Fruit fly (Drosophila melanogaster) whole organism, embryonic: ENCODE measurements around the gene CG5727.

Experiments used
- Ada2b ChIP-seq: fragments of 200-800 bp; sonication (Bioruptor generic); IDR thresholded peaks from 2 replicates; pipeline ENCODE4 v1.3.6; 2022; ENCODE audit warnings: missing biosample characterization, missing genetic modification characterization
- Antp ChIP-seq: fragments of 200-800 bp; sonication (Bioruptor generic); optimal IDR thresholded peaks from 3 replicates; lab custom pipeline; 2016; ENCODE audit warnings: missing biosample characterization, missing genetic modification characterization
- Atf-2 ChIP-seq: fragments of 200-800 bp; sonication (Bioruptor generic); optimal IDR thresholded peaks from 2 replicates; lab custom pipeline; 2016; ENCODE audit warnings: missing biosample characterization, missing genetic modification characterization
- Atf6 ChIP-seq: fragments of 200-800 bp; sonication (Bioruptor generic); IDR thresholded peaks from 2 replicates; pipeline ENCODE4 v1.3.6; 2022; ENCODE audit warnings: missing biosample characterization, missing genetic modification characterization
- Awh ChIP-seq: fragments of 200-800 bp; sonication (Bioruptor generic); IDR thresholded peaks from 2 replicates; pipeline ENCODE4, ENCODE4 v1.3.6; 2022; ENCODE audit warnings: missing biosample characterization, missing genetic modification characterization
- Blimp-1 ChIP-seq: fragments of 200-800 bp; sonication (Bioruptor generic); optimal IDR thresholded peaks from 3 replicates; lab custom pipeline; 2018; ENCODE audit warnings: missing biosample characterization, missing genetic modification characterization, mild to moderate bottlenecking, moderate library complexity, missing genetic modification reagents
- CG10543 ChIP-seq: fragments of 200-800 bp; sonication (Bioruptor generic); optimal IDR thresholded peaks from 3 replicates; lab custom pipeline; 2017; ENCODE audit warnings: missing biosample characterization, mild to moderate bottlenecking, missing genetic modification characterization, moderate library complexity
- CG12942 ChIP-seq: fragments of 200-800 bp; sonication (Bioruptor generic); optimal IDR thresholded peaks from 3 replicates; lab custom pipeline; 2016; ENCODE audit warnings: missing biosample characterization, missing genetic modification characterization
- CG14710 ChIP-seq: fragments of 200-800 bp; sonication (Bioruptor generic); optimal IDR thresholded peaks from 3 replicates; lab custom pipeline; 2019; ENCODE audit warnings: missing biosample characterization, mild to moderate bottlenecking, missing genetic modification characterization, moderate library complexity
- CG15269 ChIP-seq: fragments of 200-800 bp; sonication (Bioruptor generic); optimal IDR thresholded peaks from 2 replicates; lab custom pipeline; 2018; ENCODE audit warnings: missing biosample characterization, mild to moderate bottlenecking, missing genetic modification characterization, moderate library complexity
- CG17361 ChIP-seq: fragments of 200-800 bp; sonication (Bioruptor generic); IDR thresholded peaks from 3 replicates; pipeline ENCODE4 v1.3.6; 2022; ENCODE audit warnings: missing biosample characterization, missing genetic modification characterization
- CG2129 ChIP-seq: fragments of 200-800 bp; sonication (Bioruptor generic); IDR thresholded peaks from 2 replicates; pipeline ENCODE4 v1.3.6; 2022; ENCODE audit warnings: missing biosample characterization, missing genetic modification characterization; ENCODE audit not compliant: partially characterized antibody
- CG30020 ChIP-seq: fragments of 200-800 bp; optimal IDR thresholded peaks from 2 replicates; lab custom pipeline; 2019; ENCODE audit warnings: missing biosample characterization, mild to moderate bottlenecking, missing genetic modification characterization, moderate library complexity
- CG30403 ChIP-seq: fragments of 200-800 bp; sonication (Bioruptor generic); optimal IDR thresholded peaks from 3 replicates; lab custom pipeline; 2016; ENCODE audit warnings: missing biosample characterization, missing genetic modification characterization
- CG32772 ChIP-seq: fragments of 200-800 bp; sonication (Bioruptor generic); IDR thresholded peaks from 2 replicates; pipeline ENCODE4 v1.3.6; 2022; ENCODE audit warnings: missing biosample characterization, missing genetic modification characterization
- CG34422 ChIP-seq: fragments of 200-800 bp; sonication (Bioruptor generic); IDR thresholded peaks from 3 replicates; pipeline ENCODE4 v1.3.6; 2022; ENCODE audit warnings: missing biosample characterization, missing genetic modification characterization
- CG4617 ChIP-seq: fragments of 200-800 bp; sonication (Bioruptor generic); optimal IDR thresholded peaks from 3 replicates; lab custom pipeline; 2016; ENCODE audit warnings: missing biosample characterization, missing genetic modification characterization, borderline replicate concordance
- CG8089 ChIP-seq: fragments of 200-800 bp; sonication (Bioruptor generic); optimal IDR thresholded peaks from 3 replicates; lab custom pipeline; 2016; ENCODE audit warnings: missing biosample characterization, missing genetic modification characterization
- CG8924 ChIP-seq: fragments of 200-800 bp; optimal IDR thresholded peaks from 3 replicates; lab custom pipeline; 2019; ENCODE audit warnings: missing biosample characterization, mild to moderate bottlenecking, missing genetic modification characterization, moderate library complexity
- Dbx ChIP-seq: fragments of 200-800 bp; sonication (Bioruptor generic); IDR thresholded peaks from 3 replicates; pipeline ENCODE4 v1.3.6; 2022; ENCODE audit warnings: missing biosample characterization, missing genetic modification characterization
- Doc3 ChIP-seq: fragments of 200-800 bp; sonication (Bioruptor generic); IDR thresholded peaks from 3 replicates; pipeline ENCODE4 v1.3.6; 2022; ENCODE audit warnings: missing biosample characterization, missing genetic modification characterization; ENCODE audit not compliant: partially characterized antibody
- Dp ChIP-seq: fragments of 200-800 bp; sonication (Bioruptor generic); optimal IDR thresholded peaks from 2 replicates; lab custom pipeline; 2018; ENCODE audit warnings: missing biosample characterization, mild to moderate bottlenecking, missing genetic modification characterization, moderate library complexity
- Eip74EF ChIP-seq, 2 experiments: fragments of 200-800 bp in 1 of 2; fragments of >200 bp in 1 of 2; sonication (Bioruptor generic) in 1 of 2; optimal IDR thresholded peaks; 2 replicates each; lab custom pipeline; 2017 to 2019; ENCODE audit warnings: missing biosample characterization in 2 of 2, missing genetic modification characterization in 2 of 2, mild to moderate bottlenecking in 1 of 2, moderate library complexity in 1 of 2
- H2.0 ChIP-seq: fragments of 200-800 bp; sonication (Bioruptor generic); IDR thresholded peaks from 2 replicates; pipeline ENCODE4 v1.3.6; 2022; ENCODE audit warnings: missing biosample characterization, missing genetic modification characterization
- MESR4 ChIP-seq: fragments of 200-800 bp; sonication (Bioruptor generic); optimal IDR thresholded peaks from 2 replicates; lab custom pipeline; 2018; ENCODE audit warnings: missing biosample characterization, mild to moderate bottlenecking, missing genetic modification characterization, moderate library complexity
- Max ChIP-seq: fragments of 200-800 bp; sonication (Bioruptor generic); optimal IDR thresholded peaks from 2 replicates; lab custom pipeline; 2016; ENCODE audit warnings: missing biosample characterization, mild to moderate bottlenecking, missing genetic modification characterization
- Opbp ChIP-seq: fragments of 200-800 bp; sonication (Bioruptor generic); IDR thresholded peaks from 3 replicates; pipeline ENCODE4 v1.3.6; 2022; ENCODE audit warnings: missing biosample characterization, missing genetic modification characterization; ENCODE audit not compliant: partially characterized antibody
- YL-1 ChIP-seq: fragments of 200-800 bp; sonication (Bioruptor generic); optimal IDR thresholded peaks from 3 replicates; lab custom pipeline; 2017; ENCODE audit warnings: missing biosample characterization, mild to moderate bottlenecking, missing genetic modification characterization
- bigmax ChIP-seq: fragments of 200-800 bp; sonication (Bioruptor generic); optimal IDR thresholded peaks from 2 replicates; lab custom pipeline; 2018; ENCODE audit warnings: missing biosample characterization, mild to moderate bottlenecking, missing genetic modification characterization
- bsh ChIP-seq, 2 experiments: fragments of 200-800 bp; sonication (Bioruptor generic); optimal IDR thresholded peaks; 2 replicates each; lab custom pipeline; 2017 to 2018; ENCODE audit warnings: mild to moderate bottlenecking in 2 of 2, missing biosample characterization in 2 of 2, missing genetic modification characterization in 2 of 2, moderate library complexity in 1 of 2
- chm ChIP-seq: fragments of 200-800 bp; sonication (Bioruptor generic); IDR thresholded peaks from 2 replicates; pipeline ENCODE4 v1.3.6; 2022; ENCODE audit warnings: missing biosample characterization, missing genetic modification characterization
- danr ChIP-seq: fragments of 200-800 bp; sonication (Bioruptor generic); IDR thresholded peaks from 2 replicates; pipeline ENCODE4 v1.3.6; 2022; ENCODE audit warnings: missing biosample characterization, missing genetic modification characterization
- disco-r ChIP-seq: fragments of 200-800 bp; sonication (Bioruptor generic); optimal IDR thresholded peaks from 2 replicates; lab custom pipeline; 2016; ENCODE audit warnings: missing biosample characterization, missing genetic modification characterization
- eve ChIP-seq, 2 experiments: fragments of >200 bp; optimal IDR thresholded peaks; 2 replicates each; lab custom pipeline; 2017; ENCODE audit warnings: missing biosample characterization in 2 of 2, missing genetic modification characterization in 2 of 2
- gcm2 ChIP-seq: fragments of 200-800 bp; sonication (Bioruptor generic); optimal IDR thresholded peaks from 2 replicates; lab custom pipeline; 2016; ENCODE audit warnings: missing biosample characterization, missing genetic modification characterization
- h ChIP-seq: fragments of >200 bp; optimal IDR thresholded peaks from 2 replicates; lab custom pipeline; 2017
- lbe ChIP-seq: fragments of 200-800 bp; sonication (Bioruptor generic); optimal IDR thresholded peaks from 2 replicates; lab custom pipeline; 2016; ENCODE audit warnings: missing biosample characterization, mild to moderate bottlenecking, missing genetic modification characterization
- nerfin-1 ChIP-seq: fragments of 200-800 bp; sonication (Bioruptor generic); optimal IDR thresholded peaks from 3 replicates; lab custom pipeline; 2019; ENCODE audit warnings: missing biosample characterization, mild to moderate bottlenecking, missing genetic modification characterization, moderate library complexity
- oc ChIP-seq: fragments of 200-800 bp; sonication (Bioruptor generic); optimal IDR thresholded peaks from 2 replicates; lab custom pipeline; 2018; ENCODE audit warnings: missing biosample characterization, mild to moderate bottlenecking, missing genetic modification characterization, moderate library complexity
- p53 ChIP-seq: fragments of 200-800 bp; sonication (Bioruptor generic); optimal IDR thresholded peaks from 2 replicates; lab custom pipeline; 2016; ENCODE audit warnings: missing biosample characterization, missing genetic modification characterization
- prd ChIP-seq, 3 experiments: fragments of >200 bp in 2 of 3; fragments of 200-800 bp in 1 of 3; sonication (Bioruptor generic) in 1 of 3; optimal IDR thresholded peaks in 2 of 3; IDR thresholded peaks in 1 of 3; 2 replicates in 2 of 3; 3 replicates in 1 of 3; pipeline versions ENCODE4 v1.3.6 to Lab custom; 2017 to 2022; ENCODE audit warnings: missing biosample characterization in 1 of 3, missing genetic modification characterization in 1 of 3
- sens ChIP-seq: fragments of 200-800 bp; sonication (Bioruptor generic); peaks from one replicate; lab custom pipeline; 2016; ENCODE audit warnings: missing biosample characterization, missing genetic modification characterization
- sima ChIP-seq: fragments of 200-800 bp; sonication (Bioruptor generic); optimal IDR thresholded peaks from 2 replicates; lab custom pipeline; 2016; ENCODE audit warnings: missing biosample characterization, missing genetic modification characterization
- sr ChIP-seq: fragments of 200-800 bp; sonication (Bioruptor generic); IDR thresholded peaks from 3 replicates; pipeline ENCODE4 v1.3.6; 2022; ENCODE audit warnings: missing biosample characterization, missing genetic modification characterization
- trem ChIP-seq: fragments of 200-800 bp; optimal IDR thresholded peaks from 3 replicates; lab custom pipeline; 2019; ENCODE audit warnings: missing biosample characterization, mild to moderate bottlenecking, missing genetic modification characterization, moderate library complexity
- unc-4 ChIP-seq: fragments of 200-800 bp; sonication (Bioruptor generic); IDR thresholded peaks from 2 replicates; pipeline ENCODE4 v1.3.6; 2022; ENCODE audit warnings: missing biosample characterization, missing genetic modification characterization; ENCODE audit not compliant: partially characterized antibody
- unpg ChIP-seq: fragments of 200-800 bp; sonication (Bioruptor generic); optimal IDR thresholded peaks from 3 replicates; lab custom pipeline; 2018; ENCODE audit warnings: missing biosample characterization, mild to moderate bottlenecking, missing genetic modification characterization, moderate library complexity
- vvl ChIP-seq: fragments of 200-800 bp; sonication (Bioruptor generic); IDR thresholded peaks from 2 replicates; pipeline ENCODE4 v1.3.6; 2022; ENCODE audit warnings: missing biosample characterization, missing genetic modification characterization

CG5727 gene

DNA sequence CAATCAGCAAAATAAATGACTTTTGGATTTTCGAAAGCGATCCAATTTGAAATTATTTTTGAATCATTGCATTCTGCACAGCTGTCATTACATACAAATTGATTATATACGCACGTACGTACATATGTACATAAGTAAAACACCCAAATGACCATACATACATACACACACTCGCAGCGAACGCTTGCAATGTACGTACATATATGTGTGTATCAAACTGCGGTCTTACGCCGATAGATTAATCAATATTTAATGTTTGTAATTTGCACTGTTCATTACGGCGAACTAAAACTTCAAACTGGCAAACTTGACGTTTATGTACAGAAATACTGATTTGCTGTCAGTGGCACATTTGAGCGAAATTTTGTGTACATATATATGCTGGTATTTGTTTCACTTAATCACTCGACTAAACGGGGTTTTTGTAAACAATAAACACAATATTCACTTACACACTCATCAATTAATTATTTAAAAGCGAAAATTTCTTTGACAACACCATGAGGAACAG lies 15.8 kb upstream of the CG5727 start (continued):
- TF ChIP-seq Eip74EF (GFP tag; optimal IDR thresholded peaks at IDR 0.05; lab: Kevin White, UChicago) (no peak), MESR4 (GFP tag; lab: Kevin White, UChicago) (peak; percentile 67), nerfin-1 (peak; percentile 42), Doc3 (GFP tag; lab: Robert Waterston, UW) (no peak), prd (optimal IDR thresholded peaks at IDR 0.05; lab: Kevin White, UChicago) (no peak), prd (GFP tag; IDR thresholded peaks at IDR 0.05; lab: Robert Waterston, UW) (no peak), Ada2b (GFP tag; lab: Robert Waterston, UW) (no peak), sens (GFP tag; lab: Kevin White, UChicago) (peak; percentile 14), CG8089 (no peak)
- TF ChIP-seq, all 482 proteins: peak for 8

DNA sequence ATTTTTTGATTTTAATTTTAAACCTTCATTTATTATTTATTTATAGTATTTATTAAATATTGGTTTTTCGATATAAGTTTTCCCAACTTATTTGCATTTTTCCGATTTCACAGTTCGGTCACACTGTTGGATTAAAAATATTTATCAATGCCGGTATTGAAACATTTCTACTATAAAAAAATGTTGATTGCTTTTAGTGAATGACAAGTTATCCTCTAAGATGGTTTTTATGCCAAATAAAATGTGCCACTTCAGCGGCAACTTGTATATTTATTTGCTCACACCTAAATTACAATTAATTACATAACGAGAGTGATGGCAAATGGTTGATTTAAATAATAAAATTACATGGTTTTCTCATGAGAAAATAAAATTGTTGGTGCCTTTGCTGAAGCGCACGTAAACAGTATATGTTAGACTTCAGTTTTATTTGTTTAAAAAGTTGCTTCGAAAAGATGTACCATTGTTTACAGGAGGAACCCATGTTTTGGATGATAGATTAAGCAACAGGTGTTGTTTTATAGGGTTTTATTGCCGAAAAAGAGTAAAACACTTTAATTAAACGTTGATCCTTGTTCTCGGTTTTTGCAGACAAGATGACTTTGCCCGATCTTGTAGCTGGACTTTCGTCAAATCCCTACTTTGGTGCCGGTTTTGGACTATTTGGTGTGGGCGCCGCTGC lies 12.2 kb upstream of the CG5727 start, which contains the start of gene Bcs1:
Gene Bcs1, plus strand, starts transcription at position 108 of the 682 bp plus-strand sequence.
- TF ChIP-seq CG34422 (GFP tag; lab: Robert Waterston, UW) (no peak; the same call in 2 of the 3 replicates), Awh (GFP tag; lab: Robert Waterston, UW) (no peak), CG14710 (tag; lab: Kevin White, UChicago) (peak; percentile 15), CG32772 (GFP tag; lab: Robert Waterston, UW) (no peak), trem (tag; lab: Kevin White, UChicago) (peak; percentile 48), CG30020 (tag; lab: Kevin White, UChicago) (peak; percentile 69), bsh (GFP tag; optimal IDR thresholded peaks at IDR 0.05; lab: Kevin White, UChicago) (no peak), bigmax (GFP tag; lab: Kevin White, UChicago) (no peak), YL-1 (peak; percentile 26), danr (no peak), CG30403 (GFP tag; lab: Kevin White, UChicago) (no peak), CG12942 (GFP tag; lab: Kevin White, UChicago) (no peak), gcm2 (no peak), Dbx (GFP tag; lab: Robert Waterston, UW) (no peak), Max (GFP tag; lab: Kevin White, UChicago) (no peak), lbe (peak; percentile 62), unc-4 (GFP tag; lab: Robert Waterston, UW) (no peak), nerfin-1 (peak; percentile 21), CG8924 (tag; lab: Kevin White, UChicago) (no peak), vvl (GFP tag; lab: Robert Waterston, UW) (no peak), p53 (no peak), oc (tag; lab: Kevin White, UChicago) (no peak), Opbp (no peak), sr (GFP tag; lab: Robert Waterston, UW) (no peak), Blimp-1 (GFP tag; lab: Kevin White, UChicago) (no peak), disco-r (GFP tag; lab: Kevin White, UChicago) (no peak), CG4617 (GFP tag; lab: Kevin White, UChicago) (peak; percentile 8), CG2129 (GFP tag; lab: Robert Waterston, UW) (no peak), Dp (peak; percentile 26), h (no peak), eve (GFP tag; optimal IDR thresholded peaks at IDR 0.05; lab: Kevin White, UChicago) (peak in 1 of 2 experiments; percentile 69), unpg (GFP tag; lab: Kevin White, UChicago) (no peak), sima (GFP tag; lab: Kevin White, UChicago) (no peak), chm (GFP tag; lab: Robert Waterston, UW) (no peak), Atf6 (GFP tag; lab: Robert Waterston, UW) (no peak), Atf-2 (GFP tag; lab: Kevin White, UChicago) (no peak), CG17361 (GFP tag; lab: Robert Waterston, UW) (no peak), CG15269 (no peak), CG10543 (GFP tag; lab: Kevin White, UChicago) (no peak), Antp (GFP tag; lab: Kevin White, UChicago) (no peak), H2.0 (GFP tag; lab: Robert Waterston, UW) (no peak)
